1 fruit fly cellular context compared by ENCODE assay signal in the genomic region with DNA sequence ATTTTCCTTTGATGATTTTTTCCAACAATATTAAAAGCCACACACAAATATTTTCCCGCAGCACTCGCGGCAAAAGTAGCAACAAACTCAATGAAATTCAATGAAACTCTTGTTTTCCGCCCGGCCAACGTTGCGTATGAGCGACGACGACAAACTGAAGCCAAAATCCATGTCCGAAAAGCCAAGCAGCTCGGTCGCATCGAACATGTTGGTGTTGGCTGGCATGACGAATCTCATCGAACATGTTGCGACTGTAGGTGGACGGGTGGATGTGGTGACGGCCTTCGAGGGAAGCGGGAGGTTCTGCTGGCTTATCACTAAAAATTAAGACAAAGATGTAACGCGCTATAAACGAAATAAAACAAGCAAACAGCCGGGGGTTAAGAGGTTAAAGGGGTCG.
A peak's percentile ranks its signal among the peaks of the same experiment; 100 is the strongest.
TF ChIP-seq lines count a peak whose summit lies in the region.

No protein-coding gene starts in this region.

TF ChIP-seq in whole organism, embryonic, 481 proteins besides CTCF, POLR2A, EP300 and RAD21 (continued from another document):
- peak; percentile 16 for TF ChIP-seq CG15269 (tag; optimal IDR thresholded peaks at IDR 0.05; lab: Kevin White, UChicago)
- no peak for TF ChIP-seq lilli (GFP tag; optimal IDR thresholded peaks at IDR 0.05; lab: Kevin White, UChicago)
- TF ChIP-seq otp (GFP tag; IDR thresholded peaks at IDR 0.05; lab: Robert Waterston, UW): no peak
- peak; percentile 11 for TF ChIP-seq CG3995 (GFP tag; optimal IDR thresholded peaks at IDR 0.05; lab: Kevin White, UChicago)
- no peak for TF ChIP-seq org-1 (GFP tag; optimal IDR thresholded peaks at IDR 0.05; lab: Kevin White, UChicago)
- TF ChIP-seq knrl (GFP tag; IDR thresholded peaks at IDR 0.05; lab: Robert Waterston, UW; ENCODE audit: partially characterized antibody): no peak
- TF ChIP-seq Hmr (GFP tag; optimal IDR thresholded peaks at IDR 0.05; lab: Kevin White, UChicago): no peak
- TF ChIP-seq Neu2 (GFP tag; optimal IDR thresholded peaks at IDR 0.05; lab: Kevin White, UChicago; ENCODE audit: borderline replicate concordance): no peak
- no peak for TF ChIP-seq CG17612 (GFP tag; IDR thresholded peaks at IDR 0.05; lab: Robert Waterston, UW)
- TF ChIP-seq CG5180 (GFP tag; optimal IDR thresholded peaks at IDR 0.05; lab: Kevin White, UChicago): peak; percentile 99
- TF ChIP-seq CG15011 (GFP tag; optimal IDR thresholded peaks at IDR 0.05; lab: Kevin White, UChicago): no peak
- TF ChIP-seq CG34422 (GFP tag; IDR thresholded peaks at IDR 0.05; lab: Robert Waterston, UW): no peak
- no peak for TF ChIP-seq wdn (GFP tag; IDR thresholded peaks at IDR 0.05; lab: Robert Waterston, UW)
- no peak for TF ChIP-seq CG4404 (GFP tag; IDR thresholded peaks at IDR 0.05; lab: Robert Waterston, UW)
- peak; percentile 74 for TF ChIP-seq crol (GFP tag; IDR thresholded peaks at IDR 0.05; lab: Robert Waterston, UW)
- peak; percentile 76 for TF ChIP-seq Med (GFP tag; lab: Kevin White, UChicago)
- no peak for TF ChIP-seq hth (optimal IDR thresholded peaks at IDR 0.05; lab: Kevin White, UChicago)
- peak; percentile 61 for TF ChIP-seq kay (GFP tag; optimal IDR thresholded peaks at IDR 0.05; lab: Kevin White, UChicago)
- TF ChIP-seq YL-1 (GFP tag; optimal IDR thresholded peaks at IDR 0.05; lab: Kevin White, UChicago): no peak
- TF ChIP-seq CG12769 (tag; optimal IDR thresholded peaks at IDR 0.05; lab: Kevin White, UChicago): no peak
- TF ChIP-seq Deaf1 (tag; optimal IDR thresholded peaks at IDR 0.05; lab: Kevin White, UChicago): peak; percentile 53
- no peak for TF ChIP-seq Doc3 (GFP tag; IDR thresholded peaks at IDR 0.05; lab: Robert Waterston, UW; ENCODE audit: partially characterized antibody)
- TF ChIP-seq CG10147 (GFP tag; optimal IDR thresholded peaks at IDR 0.05; lab: Kevin White, UChicago): peak; percentile 13
- TF ChIP-seq CoRest (tag; optimal IDR thresholded peaks at IDR 0.05; lab: Kevin White, UChicago): no peak
- peak; percentile 65 for TF ChIP-seq sd (tag; optimal IDR thresholded peaks at IDR 0.05; lab: Kevin White, UChicago)
- TF ChIP-seq CG2116 (GFP tag; optimal IDR thresholded peaks at IDR 0.05; lab: Kevin White, UChicago): no peak
- TF ChIP-seq sug (tag; optimal IDR thresholded peaks at IDR 0.05; lab: Kevin White, UChicago): peak; percentile 33
- peak; percentile 24 for TF ChIP-seq CG15514 (GFP tag; optimal IDR thresholded peaks at IDR 0.05; lab: Kevin White, UChicago)
- TF ChIP-seq toy (GFP tag; IDR thresholded peaks at IDR 0.05; lab: Robert Waterston, UW): no peak
- peak; percentile 75 for TF ChIP-seq ftz-f1 (GFP tag; optimal IDR thresholded peaks at IDR 0.05; lab: Kevin White, UChicago)
- no peak for TF ChIP-seq pan (optimal IDR thresholded peaks at IDR 0.05; lab: Kevin White, UChicago)
- TF ChIP-seq pan (GFP tag; optimal IDR thresholded peaks at IDR 0.05 in 1 of 2, IDR thresholded peaks at IDR 0.05 in 1 of 2): no peak
- TF ChIP-seq Adf1 (GFP tag; IDR thresholded peaks at IDR 0.05; lab: Robert Waterston, UW): peak; percentile 12; the same call in 1 of the 2 replicates
- TF ChIP-seq Hr78 (GFP tag; optimal IDR thresholded peaks at IDR 0.05; lab: Kevin White, UChicago): peak in 1 of 2 experiments; percentile 20
- 0 out of 3 replicates have a peak, but pooled peaks have one; percentile 32 for TF ChIP-seq Dbx (GFP tag; IDR thresholded peaks at IDR 0.05; lab: Robert Waterston, UW)
- TF ChIP-seq CG31441 (GFP tag; IDR thresholded peaks at IDR 0.05; lab: Robert Waterston, UW): no peak
- peak; percentile 61; the same call in 1 of the 4 replicates for TF ChIP-seq chinmo (GFP tag; IDR thresholded peaks at IDR 0.05; lab: Robert Waterston, UW; ENCODE audit: partially characterized antibody)
- TF ChIP-seq gem (tag; optimal IDR thresholded peaks at IDR 0.05; lab: Kevin White, UChicago): no peak
- no peak for TF ChIP-seq sim (GFP tag; IDR thresholded peaks at IDR 0.05; lab: Robert Waterston, UW)
- TF ChIP-seq Jarid2 (GFP tag; optimal IDR thresholded peaks at IDR 0.05; lab: Kevin White, UChicago): peak; percentile 89
- TF ChIP-seq slou (GFP tag; optimal IDR thresholded peaks at IDR 0.05; lab: Kevin White, UChicago): no peak
- TF ChIP-seq CG12104 (GFP tag; optimal IDR thresholded peaks at IDR 0.05; lab: Kevin White, UChicago): no peak
- TF ChIP-seq sens (GFP tag; lab: Kevin White, UChicago): peak; percentile 36
- no peak for TF ChIP-seq CG30431 (GFP tag; optimal IDR thresholded peaks at IDR 0.05; lab: Kevin White, UChicago)
- no peak for TF ChIP-seq CG33557 (GFP tag; optimal IDR thresholded peaks at IDR 0.05; lab: Kevin White, UChicago)
- no peak for TF ChIP-seq HLH54F (GFP tag; optimal IDR thresholded peaks at IDR 0.05; lab: Kevin White, UChicago)
- no peak for TF ChIP-seq mirr (GFP tag; optimal IDR thresholded peaks at IDR 0.05; lab: Kevin White, UChicago)
- no peak for TF ChIP-seq CG3407 (GFP tag; optimal IDR thresholded peaks at IDR 0.05; lab: Kevin White, UChicago)
- peak; percentile 38 for TF ChIP-seq gro (GFP tag; optimal IDR thresholded peaks at IDR 0.05; lab: Kevin White, UChicago)
- TF ChIP-seq Pdp1 (GFP tag; optimal IDR thresholded peaks at IDR 0.05; lab: Kevin White, UChicago): peak in 1 of 2 experiments; percentile 15
- no peak for TF ChIP-seq al (GFP tag; IDR thresholded peaks at IDR 0.05; lab: Robert Waterston, UW)
- TF ChIP-seq CG1603 (tag; optimal IDR thresholded peaks at IDR 0.05; lab: Kevin White, UChicago): no peak
- TF ChIP-seq caup (GFP tag; optimal IDR thresholded peaks at IDR 0.05; lab: Kevin White, UChicago; ENCODE audit: severe bottlenecking): no peak
- TF ChIP-seq sens-2 (GFP tag; IDR thresholded peaks at IDR 0.05; lab: Robert Waterston, UW): no peak
- no peak for TF ChIP-seq CG4424 (GFP tag; optimal IDR thresholded peaks at IDR 0.05; lab: Kevin White, UChicago)
- peak; percentile 63 for TF ChIP-seq Ets65A (GFP tag; lab: Kevin White, UChicago)
- no peak for TF ChIP-seq eyg (GFP tag; optimal IDR thresholded peaks at IDR 0.05; lab: Kevin White, UChicago)
- no peak for TF ChIP-seq CG4282 (GFP tag; optimal IDR thresholded peaks at IDR 0.05; lab: Kevin White, UChicago)
- no peak for TF ChIP-seq CG6654 (GFP tag; optimal IDR thresholded peaks at IDR 0.05; lab: Kevin White, UChicago)
- TF ChIP-seq ci (GFP tag; IDR thresholded peaks at IDR 0.05; lab: Robert Waterston, UW): peak; percentile 28; the same call in 1 of the 3 replicates
- no peak for TF ChIP-seq zfh1 (GFP tag; IDR thresholded peaks at IDR 0.05; lab: Robert Waterston, UW)
- TF ChIP-seq Hr39 (optimal IDR thresholded peaks at IDR 0.05; lab: Kevin White, UChicago): no peak
- no peak for TF ChIP-seq CG1832 (GFP tag; optimal IDR thresholded peaks at IDR 0.05; lab: Kevin White, UChicago)
- peak; percentile 31; the same call in 1 of the 2 replicates for TF ChIP-seq CG13287 (GFP tag; IDR thresholded peaks at IDR 0.05; lab: Robert Waterston, UW; ENCODE audit: partially characterized antibody)
- peak; percentile 45 for TF ChIP-seq CG12071 (GFP tag; optimal IDR thresholded peaks at IDR 0.05; lab: Kevin White, UChicago)
- no peak for TF ChIP-seq CG8281 (tag; optimal IDR thresholded peaks at IDR 0.05; lab: Kevin White, UChicago)
- peak; percentile 6 for TF ChIP-seq CG34376 (GFP tag; optimal IDR thresholded peaks at IDR 0.05; lab: Kevin White, UChicago)
- TF ChIP-seq Bgb (GFP tag; IDR thresholded peaks at IDR 0.05; lab: Robert Waterston, UW; ENCODE audit: partially characterized antibody): peak; percentile 55; the same call in 1 of the 2 replicates
- TF ChIP-seq ro (GFP tag; IDR thresholded peaks at IDR 0.05; lab: Robert Waterston, UW): no peak
